Worm (Caenorhabditis elegans): ENCODE data around the gene F18A11.3.

DNA sequence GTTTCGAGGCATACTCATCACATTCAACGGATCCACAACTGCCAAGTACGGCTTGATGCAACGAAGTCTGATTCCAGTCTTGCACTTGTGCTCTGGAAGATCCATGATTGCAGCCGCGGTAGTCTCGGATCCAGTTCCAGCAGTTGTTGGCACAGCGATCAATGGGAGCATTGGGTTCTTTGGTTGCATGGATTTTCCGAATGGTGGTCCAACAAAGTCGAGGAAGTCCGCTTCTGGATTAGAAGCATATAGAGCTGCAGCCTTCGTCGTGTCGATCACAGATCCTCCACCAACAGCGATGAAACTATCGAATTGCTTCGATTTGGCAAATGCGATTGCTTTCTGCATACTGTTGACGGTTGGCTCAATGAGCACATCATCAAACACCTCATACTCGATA, 41.3 kb downstream of the F18A11.3 start:
- TF ChIP-seq F13C5.2 (tag; optimal IDR thresholded peaks at IDR 0.05) (no peak), scrt-1 (GFP tag; IDR thresholded peaks at IDR 0.05) (no peak), tra-4 (tag; optimal IDR thresholded peaks at IDR 0.05) (no peak), ama-1 (optimal IDR thresholded peaks at IDR 0.05) (no peak), sea-1 (GFP tag; conservative IDR thresholded peaks at IDR 0.05) (no peak), flt-1 (GFP tag; IDR thresholded peaks at IDR 0.05) (no peak), hnd-1 (tag; optimal IDR thresholded peaks at IDR 0.05) (no peak), pes-1 (GFP tag; IDR thresholded peaks at IDR 0.05) (no peak), ceh-36 (tag; optimal IDR thresholded peaks at IDR 0.05) (no peak), ceh-13 (GFP tag; optimal IDR thresholded peaks at IDR 0.05) (no peak), B0310.2 (tag; optimal IDR thresholded peaks at IDR 0.05) (no peak), ets-7 (tag; optimal IDR thresholded peaks at IDR 0.05) (no peak), tbx-11 (GFP tag; IDR thresholded peaks at IDR 0.05) (no peak)

Measured in whole organism, early embryonic.